Fruit fly (Drosophila melanogaster): Measurements from ENCODE around the gene eRF1.

DNA sequence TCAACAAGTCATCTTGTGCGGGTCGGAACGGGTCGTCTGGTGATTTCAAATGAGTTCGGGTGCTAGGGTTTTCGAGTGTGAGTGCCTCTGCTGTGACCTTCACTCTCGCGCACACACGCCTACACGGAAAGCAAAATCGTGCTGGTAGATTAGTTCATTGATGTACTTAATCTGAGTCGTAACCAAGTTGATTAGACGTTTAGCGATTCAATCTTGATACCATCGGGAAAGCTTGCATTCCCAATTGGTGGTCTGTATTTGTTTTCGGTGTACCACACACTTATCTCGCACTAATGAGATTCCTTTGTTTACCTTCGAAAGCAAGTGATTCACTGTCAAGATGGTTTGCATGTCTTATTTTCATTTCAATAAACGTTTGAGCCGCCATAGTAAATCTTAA, 40.8 kb downstream of the eRF1 start:
- TF ChIP-seq Hr78 (GFP tag; optimal IDR thresholded peaks at IDR 0.05): peak in 1 of 2 experiments; percentile 77
- no peak for TF ChIP-seq ham (GFP tag; IDR thresholded peaks at IDR 0.05)
- TF ChIP-seq BtbVII (GFP tag; optimal IDR thresholded peaks at IDR 0.05): peak; percentile 37
- no peak for TF ChIP-seq CG8765 (GFP tag; IDR thresholded peaks at IDR 0.05)
- TF ChIP-seq Sox100B (GFP tag; optimal IDR thresholded peaks at IDR 0.05): no peak
- TF ChIP-seq CG8478 (optimal IDR thresholded peaks at IDR 0.05): no peak
- no peak for TF ChIP-seq fd102C (GFP tag; optimal IDR thresholded peaks at IDR 0.05)
- TF ChIP-seq dmrt11E (tag; optimal IDR thresholded peaks at IDR 0.05): peak; percentile 17

Measured in whole organism, embryonic.